Worm (Caenorhabditis elegans): ENCODE data around the gene Y97E10AR.1.

ce11 chrV:7969107-7969506, 32.2 kb upstream of the Y97E10AR.1 start, which contains the start of gene che-7:
- TF ChIP-seq aly-2 (tag; optimal IDR thresholded peaks at IDR 0.05): no peak
- TF ChIP-seq ztf-11 (tag; optimal IDR thresholded peaks at IDR 0.05): no peak
- TF ChIP-seq F49E8.2 (tag; optimal IDR thresholded peaks at IDR 0.05; ENCODE audit: borderline replicate concordance): no peak
- no peak for TF ChIP-seq D1046.2 (GFP tag; IDR thresholded peaks at IDR 0.05)
- no peak for TF ChIP-seq nhr-28 (tag; optimal IDR thresholded peaks at IDR 0.05)
